Fruit fly (Drosophila melanogaster): ENCODE measurements around the gene swm.

swm gene

DNA sequence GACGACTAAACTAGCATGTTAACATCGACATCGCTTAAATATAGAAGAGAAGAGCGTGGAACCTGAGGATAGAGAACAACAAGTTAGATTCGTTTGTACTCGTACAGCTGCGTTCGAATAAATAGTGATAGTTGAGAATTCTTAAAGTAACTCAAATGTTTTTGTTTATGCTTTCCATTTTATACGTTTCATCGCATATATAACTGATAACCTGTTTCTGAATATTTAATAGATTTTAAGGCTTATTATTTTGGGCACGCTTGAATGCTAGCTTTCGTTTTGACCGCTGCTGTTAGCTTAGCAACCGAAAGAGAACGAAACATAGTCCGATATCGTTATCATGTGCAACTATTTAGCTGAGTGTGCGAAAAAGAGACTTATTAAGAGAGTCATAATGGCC lies 35.3 kb downstream of the swm start (continued):
- peak; percentile 55 for TF ChIP-seq Spps (tag; optimal IDR thresholded peaks at IDR 0.05)
- TF ChIP-seq tgo (GFP tag; IDR thresholded peaks at IDR 0.05) = peak; percentile 97
- peak; percentile 99 for TF ChIP-seq Hmr (GFP tag; optimal IDR thresholded peaks at IDR 0.05)
- no peak for TF ChIP-seq CG2129 (GFP tag; IDR thresholded peaks at IDR 0.05; ENCODE audit: partially characterized antibody)
- peak; percentile 58 for TF ChIP-seq CG4707 (GFP tag; optimal IDR thresholded peaks at IDR 0.05)
- TF ChIP-seq CG14965 (GFP tag; optimal IDR thresholded peaks at IDR 0.05; ENCODE audit: borderline replicate concordance) = peak; percentile 75
- TF ChIP-seq Sry-δ (GFP tag; optimal IDR thresholded peaks at IDR 0.05) = peak; percentile 62
- peak; percentile 74 for TF ChIP-seq CG1529 (GFP tag; optimal IDR thresholded peaks at IDR 0.05)
- peak; percentile 86 for TF ChIP-seq Sox100B (GFP tag; optimal IDR thresholded peaks at IDR 0.05)
- TF ChIP-seq CG1603 (tag; optimal IDR thresholded peaks at IDR 0.05) = peak; percentile 86
- TF ChIP-seq wor (GFP tag; IDR thresholded peaks at IDR 0.05) = peak; percentile 80
- peak; percentile 83 for TF ChIP-seq ssp (GFP tag; IDR thresholded peaks at IDR 0.05)
- peak; percentile 84 for TF ChIP-seq Six4 (GFP tag; optimal IDR thresholded peaks at IDR 0.05)
- peak; percentile 98 for TF ChIP-seq Dek (tag; optimal IDR thresholded peaks at IDR 0.05)
- TF ChIP-seq CG9727 (GFP tag; optimal IDR thresholded peaks at IDR 0.05) = peak; percentile 95
- peak; percentile 91 for TF ChIP-seq CG12104 (GFP tag; optimal IDR thresholded peaks at IDR 0.05)
- peak; percentile 74 for TF ChIP-seq ewg (GFP tag; optimal IDR thresholded peaks at IDR 0.05)
- no peak for TF ChIP-seq CG15479 (GFP tag; optimal IDR thresholded peaks at IDR 0.05)
- no peak; the same call in 1 of the 2 replicates for TF ChIP-seq aop (GFP tag; IDR thresholded peaks at IDR 0.05)
- TF ChIP-seq Sry-β (GFP tag; optimal IDR thresholded peaks at IDR 0.05) = no peak
- peak; percentile 88 for TF ChIP-seq CG11398 (GFP tag; optimal IDR thresholded peaks at IDR 0.05)
- TF ChIP-seq Oaz (GFP tag; IDR thresholded peaks at IDR 0.05) = peak; percentile 92
- TF ChIP-seq CG10565 (GFP tag; optimal IDR thresholded peaks at IDR 0.05) = peak; percentile 51
- TF ChIP-seq Ravus (GFP tag; IDR thresholded peaks at IDR 0.05) = peak; percentile 88
- peak; percentile 92 for TF ChIP-seq crc (GFP tag; optimal IDR thresholded peaks at IDR 0.05)
- TF ChIP-seq CG34376 (GFP tag; optimal IDR thresholded peaks at IDR 0.05) = peak; percentile 98
- TF ChIP-seq lbe (GFP tag; optimal IDR thresholded peaks at IDR 0.05) = peak; percentile 75
- peak; percentile 94 for TF ChIP-seq sd (tag; optimal IDR thresholded peaks at IDR 0.05)
- TF ChIP-seq fru (optimal IDR thresholded peaks at IDR 0.05) = no peak
- TF ChIP-seq Dad (GFP tag; optimal IDR thresholded peaks at IDR 0.05) = peak; percentile 86
- peak; percentile 83 for TF ChIP-seq CkIIα-i1 (GFP tag; IDR thresholded peaks at IDR 0.05)
- peak; percentile 51 for TF ChIP-seq TFAM (GFP tag; optimal IDR thresholded peaks at IDR 0.05)
- TF ChIP-seq gce (GFP tag; IDR thresholded peaks at IDR 0.05) = peak; percentile 77; the same call in 1 of the 3 replicates
- TF ChIP-seq CG30431 (GFP tag; optimal IDR thresholded peaks at IDR 0.05) = peak; percentile 70
- TF ChIP-seq Rfx (GFP tag; IDR thresholded peaks at IDR 0.05) = peak; percentile 99
- TF ChIP-seq Hr51 (GFP tag; optimal IDR thresholded peaks at IDR 0.05) = peak; percentile 95
- peak; percentile 87 for TF ChIP-seq CG5245 (GFP tag; optimal IDR thresholded peaks at IDR 0.05)
- TF ChIP-seq ftz-f1 (GFP tag; optimal IDR thresholded peaks at IDR 0.05) = peak; percentile 59
- no peak for TF ChIP-seq zen2 (GFP tag; IDR thresholded peaks at IDR 0.05; ENCODE audit: partially characterized antibody)
- no peak for TF ChIP-seq h (optimal IDR thresholded peaks at IDR 0.05)
- peak; percentile 95 for TF ChIP-seq so (GFP tag; IDR thresholded peaks at IDR 0.05)
- peak; percentile 94 for TF ChIP-seq CG6175 (GFP tag; IDR thresholded peaks at IDR 0.05)
- TF ChIP-seq Usf (GFP tag; optimal IDR thresholded peaks at IDR 0.05) = peak; percentile 94
- TF ChIP-seq CG18011 (GFP tag; optimal IDR thresholded peaks at IDR 0.05) = peak; percentile 87
- peak; percentile 51 for TF ChIP-seq MESR4 (GFP tag; optimal IDR thresholded peaks at IDR 0.05)
- TF ChIP-seq Nf-YA (GFP tag; IDR thresholded peaks at IDR 0.05) = peak; percentile 87
- TF ChIP-seq Bdp1 (GFP tag; optimal IDR thresholded peaks at IDR 0.05) = peak; percentile 81
- TF ChIP-seq zen (tag; optimal IDR thresholded peaks at IDR 0.05) = peak; percentile 78
- TF ChIP-seq bsh (GFP tag; optimal IDR thresholded peaks at IDR 0.05) = peak; percentile 88 to 96
- TF ChIP-seq B-H1 (GFP tag; IDR thresholded peaks at IDR 0.05) = peak; percentile 93
- peak; percentile 97 for TF ChIP-seq bab2 (GFP tag; optimal IDR thresholded peaks at IDR 0.05)

Data from whole organism, embryonic.